Worm (Caenorhabditis elegans): Measurements from ENCODE around the gene bath-23.

ce11 chrII:3374779-3375178, 3.7 kb downstream of the bath-23 start, which contains the start of gene bath-10:
- TF ChIP-seq unc-120 (tag; optimal IDR thresholded peaks at IDR 0.05; ENCODE audit: poor library complexity, severe bottlenecking): no peak
- no peak for TF ChIP-seq blmp-1 (tag; optimal IDR thresholded peaks at IDR 0.05)
- no peak for TF ChIP-seq ceh-43 (GFP tag; optimal IDR thresholded peaks at IDR 0.05)
